Worm (Caenorhabditis elegans) whole organism, L2 larva: Measurements from ENCODE around the gene T06D8.10.

Experiments used
- F13H6.1 ChIP-seq: sonication (generic microtip); optimal IDR thresholded peaks from 2 replicates; lab custom pipeline; 2016; ENCODE audit warnings: missing genetic modification characterization, missing compliant biosample characterization
- ZK546.5 ChIP-seq: sonication (generic microtip); optimal IDR thresholded peaks from 2 replicates; lab custom pipeline; 2017; ENCODE audit warnings: missing biosample characterization, missing genetic modification characterization
- mbf-1 ChIP-seq: sonication (generic microtip); optimal IDR thresholded peaks from 2 replicates; lab custom pipeline; 2017; ENCODE audit warnings: missing biosample characterization, missing genetic modification characterization
- mdl-1 ChIP-seq, 2 experiments: fragments of 150-350 bp in 1 of 2; sonication (generic microtip) in 1 of 2; optimal IDR thresholded peaks; 2 replicates each; lab custom pipeline; 2017; ENCODE audit warnings: missing biosample characterization in 2 of 2, missing genetic modification characterization in 2 of 2
- nhr-11 ChIP-seq: fragments of 150-350 bp; optimal IDR thresholded peaks from 2 replicates; lab custom pipeline; 2014; ENCODE audit warnings: missing biosample characterization, missing genetic modification characterization
- nhr-129 ChIP-seq: fragments of 150-350 bp; optimal IDR thresholded peaks from 2 replicates; lab custom pipeline; 2014; ENCODE audit warnings: missing biosample characterization, missing genetic modification characterization
- nhr-23 ChIP-seq: fragments of 150-350 bp; optimal IDR thresholded peaks from 2 replicates; lab custom pipeline; 2014; ENCODE audit warnings: missing biosample characterization, missing genetic modification reagents, missing genetic modification characterization
- snpc-4 ChIP-seq: fragments of 150-350 bp; optimal IDR thresholded peaks from 2 replicates; lab custom pipeline; 2014; ENCODE audit warnings: missing biosample characterization, missing genetic modification characterization
- ztf-11 ChIP-seq: sonication (generic microtip); optimal IDR thresholded peaks from 2 replicates; lab custom pipeline; 2017; ENCODE audit warnings: missing biosample characterization, missing genetic modification characterization

DNA sequence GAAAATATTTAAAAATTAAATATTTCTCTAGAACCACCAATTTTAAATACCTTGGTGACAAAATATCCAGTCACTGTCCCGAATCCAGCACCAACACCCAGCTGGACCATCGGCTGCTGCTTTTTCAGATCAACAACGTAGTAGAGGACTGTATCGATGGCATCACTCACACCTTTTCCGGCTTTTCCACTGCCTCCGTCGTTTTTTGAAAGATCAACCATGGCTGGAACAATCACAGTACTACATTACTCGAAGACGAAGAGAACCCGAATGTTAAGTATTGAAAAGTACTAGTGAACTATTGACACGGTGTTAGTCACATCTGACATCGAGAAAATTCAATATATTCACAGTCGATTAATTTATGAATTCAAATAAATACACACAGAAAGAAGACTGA is 10.2 kb downstream of the T06D8.10 start, which contains the start of gene fndc-1:
- no peak for TF ChIP-seq ztf-11 (tag; lab: Kevin White, UChicago)
- no peak for TF ChIP-seq snpc-4 (tag; lab: Kevin White, UChicago)
- TF ChIP-seq mdl-1 (tag; optimal IDR thresholded peaks at IDR 0.05; lab: Kevin White, UChicago) = no peak
- no peak for TF ChIP-seq nhr-129 (tag; lab: Kevin White, UChicago)
- no peak for TF ChIP-seq mbf-1 (tag; lab: Kevin White, UChicago)
- TF ChIP-seq nhr-11 (tag; lab: Kevin White, UChicago) = no peak
- TF ChIP-seq ZK546.5 = no peak
- TF ChIP-seq nhr-23 (tag; lab: Kevin White, UChicago) = no peak
- TF ChIP-seq F13H6.1 (tag; lab: Kevin White, UChicago) = no peak
